Fruit fly (Drosophila melanogaster): ENCODE data around the gene CG32459.

- TF ChIP-seq bab1 (GFP tag; optimal IDR thresholded peaks at IDR 0.05) (no peak), CG33017 (tag; optimal IDR thresholded peaks at IDR 0.05) (no peak), Mnt (GFP tag; optimal IDR thresholded peaks at IDR 0.05) (no peak), Crg-1 (GFP tag; optimal IDR thresholded peaks at IDR 0.05) (no peak), kay (GFP tag; ENCODE audit: borderline replicate concordance) (no peak), CG12768 (GFP tag; optimal IDR thresholded peaks at IDR 0.05) (no peak), tj (GFP tag; optimal IDR thresholded peaks at IDR 0.05) (peak; percentile 98), CG5204 (GFP tag; optimal IDR thresholded peaks at IDR 0.05) (no peak), Clk (GFP tag; optimal IDR thresholded peaks at IDR 0.05) (no peak), pad (GFP tag; optimal IDR thresholded peaks at IDR 0.05) (no peak)
Measured at dm6 chr3L:22830132-22830697, 25.6 kb downstream of the CG32459 start.

Data from whole organism, adult.